Fruit fly (Drosophila melanogaster): ENCODE results near the gene Fic.

dm6 chr2L:6467509-6467908, 43.4 kb downstream of the Fic start, which contains the start of gene HemK1:
- TF ChIP-seq psq (optimal IDR thresholded peaks at IDR 0.05) (no peak), insv (optimal IDR thresholded peaks at IDR 0.05) (no peak), Sin3A (optimal IDR thresholded peaks at IDR 0.05) (no peak), Myc (optimal IDR thresholded peaks at IDR 0.05) (no peak), h (optimal IDR thresholded peaks at IDR 0.05) (no peak), ttk (optimal IDR thresholded peaks at IDR 0.05) (no peak)
